Fruit fly (Drosophila melanogaster) whole organism, embryonic: ENCODE measurements around the gene REG.
A peak's percentile ranks its signal among the peaks of the same experiment; 100 is the strongest.

Experiments used
- Awh ChIP-seq: fragments of 200-800 bp; sonication (Bioruptor generic); IDR thresholded peaks from 2 replicates; pipeline ENCODE4, ENCODE4 v1.3.6; 2022; ENCODE audit warnings: missing biosample characterization, missing genetic modification characterization
- Bgb ChIP-seq: fragments of 200-800 bp; sonication (Bioruptor generic); IDR thresholded peaks from 2 replicates; pipeline ENCODE4 v1.3.6; 2022; ENCODE audit warnings: missing biosample characterization, missing genetic modification characterization; ENCODE audit not compliant: partially characterized antibody
- CG10267 ChIP-seq: fragments of 200-800 bp; sonication (Bioruptor generic); optimal IDR thresholded peaks from 2 replicates; lab custom pipeline; 2018; ENCODE audit warnings: missing biosample characterization, mild to moderate bottlenecking, missing genetic modification characterization, moderate library complexity
- CG10366 ChIP-seq: fragments of 200-800 bp; sonication (Bioruptor generic); IDR thresholded peaks from 2 replicates; pipeline ENCODE4 v1.3.6; 2022; ENCODE audit warnings: missing biosample characterization, missing genetic modification characterization
- CG10431 ChIP-seq: fragments of 200-800 bp; sonication (Bioruptor generic); optimal IDR thresholded peaks from 3 replicates; lab custom pipeline; 2018; ENCODE audit warnings: missing biosample characterization, mild to moderate bottlenecking, missing genetic modification characterization
- CG11560 ChIP-seq: fragments of 200-800 bp; sonication (Bioruptor generic); IDR thresholded peaks from 3 replicates; pipeline ENCODE4 v1.3.6; 2022; ENCODE audit warnings: missing biosample characterization, missing genetic modification characterization
- CG12744 ChIP-seq: fragments of 200-800 bp; sonication (Bioruptor generic); optimal IDR thresholded peaks from 2 replicates; lab custom pipeline; 2016; ENCODE audit warnings: missing biosample characterization, missing genetic modification characterization
- CG14014 ChIP-seq: fragments of 200-800 bp; sonication (Bioruptor generic); IDR thresholded peaks from 2 replicates; pipeline ENCODE4 v1.3.6; 2022; ENCODE audit warnings: missing biosample characterization, missing genetic modification characterization
- CG1647 ChIP-seq: fragments of 200-800 bp; sonication (Bioruptor generic); optimal IDR thresholded peaks from 3 replicates; lab custom pipeline; 2016; ENCODE audit warnings: missing biosample characterization, missing genetic modification characterization
- CG16815 ChIP-seq: fragments of 200-800 bp; sonication (Bioruptor generic); optimal IDR thresholded peaks from 3 replicates; lab custom pipeline; 2017; ENCODE audit warnings: missing biosample characterization, mild to moderate bottlenecking, missing genetic modification characterization
- CG17359 ChIP-seq: fragments of 200-800 bp; sonication (Bioruptor generic); optimal IDR thresholded peaks from 3 replicates; lab custom pipeline; 2018; ENCODE audit warnings: missing biosample characterization, mild to moderate bottlenecking, missing genetic modification characterization, moderate library complexity
- CG17361 ChIP-seq: fragments of 200-800 bp; sonication (Bioruptor generic); IDR thresholded peaks from 3 replicates; pipeline ENCODE4 v1.3.6; 2022; ENCODE audit warnings: missing biosample characterization, missing genetic modification characterization
- CG17802 ChIP-seq: fragments of 200-800 bp; sonication (Bioruptor generic); optimal IDR thresholded peaks from 2 replicates; lab custom pipeline; 2018; ENCODE audit warnings: missing biosample characterization, mild to moderate bottlenecking, missing genetic modification characterization, moderate library complexity
- CG1832 ChIP-seq: fragments of 200-800 bp; sonication (Bioruptor generic); optimal IDR thresholded peaks from 2 replicates; lab custom pipeline; 2017; ENCODE audit warnings: missing biosample characterization, mild to moderate bottlenecking, missing genetic modification characterization, inconsistent platforms
- CG18764 ChIP-seq: fragments of 200-800 bp; sonication (Bioruptor generic); optimal IDR thresholded peaks from 3 replicates; lab custom pipeline; 2016; ENCODE audit warnings: missing biosample characterization, missing genetic modification characterization
- CG3281 ChIP-seq: fragments of 200-800 bp; sonication (Bioruptor generic); optimal IDR thresholded peaks from 3 replicates; lab custom pipeline; 2017; ENCODE audit warnings: missing biosample characterization, mild to moderate bottlenecking, missing genetic modification characterization
- CG3407 ChIP-seq: fragments of 200-800 bp; sonication (Bioruptor generic); optimal IDR thresholded peaks from 2 replicates; lab custom pipeline; 2018; ENCODE audit warnings: missing biosample characterization, mild to moderate bottlenecking, missing genetic modification characterization
- CG5953 ChIP-seq: fragments of 200-800 bp; sonication (Bioruptor generic); IDR thresholded peaks from 2 replicates; pipeline ENCODE4 v1.3.6; 2022; ENCODE audit warnings: missing biosample characterization, missing genetic modification characterization
- CG6689 ChIP-seq: fragments of 200-800 bp; sonication (Bioruptor generic); IDR thresholded peaks from 2 replicates; pipeline ENCODE4 v1.3.6; 2022; ENCODE audit warnings: missing biosample characterization, missing genetic modification characterization
- CG6791 ChIP-seq: fragments of 200-800 bp; sonication (Bioruptor generic); IDR thresholded peaks from 3 replicates; pipeline ENCODE4 v1.3.6; 2022; ENCODE audit warnings: missing biosample characterization, missing genetic modification characterization; ENCODE audit not compliant: partially characterized antibody
- CG7372 ChIP-seq: fragments of 200-800 bp; sonication (Bioruptor generic); IDR thresholded peaks from 2 replicates; pipeline ENCODE4 v1.3.6; 2022; ENCODE audit warnings: missing biosample characterization, missing genetic modification characterization
- CG8089 ChIP-seq: fragments of 200-800 bp; sonication (Bioruptor generic); optimal IDR thresholded peaks from 3 replicates; lab custom pipeline; 2016; ENCODE audit warnings: missing biosample characterization, missing genetic modification characterization
- CG9817 ChIP-seq: fragments of 200-800 bp; sonication (Bioruptor generic); optimal IDR thresholded peaks from 2 replicates; lab custom pipeline; 2018; ENCODE audit warnings: missing biosample characterization, mild to moderate bottlenecking, missing genetic modification characterization, moderate library complexity
- CHES-1-like ChIP-seq: fragments of 200-800 bp; sonication (Bioruptor generic); optimal IDR thresholded peaks from 2 replicates; lab custom pipeline; 2016; ENCODE audit warnings: missing biosample characterization, missing genetic modification characterization
- Dll ChIP-seq: fragments of 200-800 bp; sonication (Bioruptor generic); IDR thresholded peaks from 4 replicates; pipeline ENCODE4 v1.3.6; 2022; ENCODE audit warnings: missing biosample characterization, missing genetic modification characterization; ENCODE audit not compliant: partially characterized antibody
- Doc3 ChIP-seq: fragments of 200-800 bp; sonication (Bioruptor generic); IDR thresholded peaks from 3 replicates; pipeline ENCODE4 v1.3.6; 2022; ENCODE audit warnings: missing biosample characterization, missing genetic modification characterization; ENCODE audit not compliant: partially characterized antibody
- Drgx ChIP-seq: fragments of 200-800 bp; sonication (Bioruptor generic); IDR thresholded peaks from 2 replicates; pipeline ENCODE4 v1.3.6; 2022; ENCODE audit warnings: missing biosample characterization, missing genetic modification characterization
- Fer3 ChIP-seq: fragments of 200-800 bp; sonication (Bioruptor generic); optimal IDR thresholded peaks from 2 replicates; lab custom pipeline; 2018; ENCODE audit warnings: missing biosample characterization, mild to moderate bottlenecking, missing genetic modification characterization, moderate library complexity
- HmgZ ChIP-seq: fragments of 200-800 bp; sonication (Bioruptor generic); optimal IDR thresholded peaks from 2 replicates; lab custom pipeline; 2018; ENCODE audit warnings: missing biosample characterization, mild to moderate bottlenecking, missing genetic modification characterization
- Mad ChIP-seq: fragments of 200-800 bp; sonication (Bioruptor generic); optimal IDR thresholded peaks from 2 replicates; lab custom pipeline; 2016; ENCODE audit warnings: missing biosample characterization, missing genetic modification characterization
- Mes4 ChIP-seq: fragments of 200-800 bp; sonication (Bioruptor generic); optimal IDR thresholded peaks from 2 replicates; lab custom pipeline; 2016; ENCODE audit warnings: missing biosample characterization, missing genetic modification characterization
- Side ChIP-seq: fragments of 200-800 bp; sonication (Bioruptor generic); optimal IDR thresholded peaks from 2 replicates; lab custom pipeline; 2016; ENCODE audit warnings: missing biosample characterization, missing genetic modification characterization
- Stat92E ChIP-seq, 3 experiments: fragments of >200 bp in 2 of 3; fragments of 200-800 bp in 1 of 3; sonication (Bioruptor generic) in 1 of 3; optimal IDR thresholded peaks; 2 replicates each; lab custom pipeline; 2017 to 2019; ENCODE audit warnings: missing biosample characterization in 3 of 3, missing genetic modification characterization in 3 of 3, mild to moderate bottlenecking in 1 of 3, moderate library complexity in 1 of 3
- Vsx1 ChIP-seq: fragments of 200-800 bp; sonication (Bioruptor generic); optimal IDR thresholded peaks from 2 replicates; lab custom pipeline; 2017; ENCODE audit warnings: missing biosample characterization, mild to moderate bottlenecking, missing genetic modification characterization, missing genetic modification reagents
- dm ChIP-seq: fragments of 200-800 bp; sonication (Bioruptor generic); optimal IDR thresholded peaks from 3 replicates; lab custom pipeline; 2016; ENCODE audit warnings: missing biosample characterization, missing genetic modification characterization
- emc ChIP-seq: fragments of 200-800 bp; sonication (Bioruptor generic); optimal IDR thresholded peaks from 2 replicates; lab custom pipeline; 2016; ENCODE audit warnings: missing biosample characterization, missing genetic modification characterization
- ewg ChIP-seq: fragments of 200-800 bp; sonication (Bioruptor generic); optimal IDR thresholded peaks from 3 replicates; lab custom pipeline; 2017; ENCODE audit warnings: mild to moderate bottlenecking, missing biosample characterization, missing genetic modification reagents, missing genetic modification characterization
- fu2 ChIP-seq: fragments of 200-800 bp; sonication (Bioruptor generic); optimal IDR thresholded peaks from 2 replicates; lab custom pipeline; 2016; ENCODE audit warnings: missing biosample characterization, missing genetic modification characterization
- gcm2 ChIP-seq: fragments of 200-800 bp; sonication (Bioruptor generic); optimal IDR thresholded peaks from 2 replicates; lab custom pipeline; 2016; ENCODE audit warnings: missing biosample characterization, missing genetic modification characterization
- grau ChIP-seq: fragments of 200-800 bp; optimal IDR thresholded peaks from 3 replicates; lab custom pipeline; 2019; ENCODE audit warnings: missing biosample characterization, mild to moderate bottlenecking, missing genetic modification characterization, moderate library complexity
- gt ChIP-seq: fragments of 200-800 bp; sonication (Bioruptor generic); IDR thresholded peaks from 2 replicates; pipeline ENCODE4 v1.3.6; 2022; ENCODE audit warnings: missing biosample characterization, missing genetic modification characterization
- inv ChIP-seq: fragments of 200-800 bp; sonication (Bioruptor generic); IDR thresholded peaks from 2 replicates; pipeline ENCODE4 v1.3.6; 2022; ENCODE audit warnings: missing biosample characterization, missing genetic modification characterization; ENCODE audit not compliant: partially characterized antibody
- lola ChIP-seq, 3 experiments: fragments of >200 bp in 2 of 3; fragments of 200-800 bp in 1 of 3; sonication (Bioruptor generic) in 1 of 3; optimal IDR thresholded peaks; 2 replicates each; lab custom pipeline; 2017 to 2019; ENCODE audit warnings: missing biosample characterization in 3 of 3, missing genetic modification characterization in 3 of 3, mild to moderate bottlenecking in 1 of 3, moderate library complexity in 1 of 3
- lov ChIP-seq, 2 experiments: fragments of 200-800 bp in 1 of 2; fragments of >200 bp in 1 of 2; sonication (Bioruptor generic) in 1 of 2; IDR thresholded peaks in 1 of 2; optimal IDR thresholded peaks in 1 of 2; 2 replicates in 1 of 2; 3 replicates in 1 of 2; pipeline versions ENCODE4 v1.3.6 to Lab custom; 2017 to 2022; ENCODE audit warnings: missing biosample characterization in 1 of 2, missing genetic modification characterization in 1 of 2
- peb ChIP-seq: fragments of 200-800 bp; sonication (Bioruptor generic); IDR thresholded peaks from 2 replicates; pipeline ENCODE4 v1.3.6; 2022; ENCODE audit warnings: missing biosample characterization, missing genetic modification characterization
- schlank ChIP-seq: fragments of 200-800 bp; sonication (Bioruptor generic); optimal IDR thresholded peaks from 2 replicates; lab custom pipeline; 2018; ENCODE audit warnings: missing biosample characterization, mild to moderate bottlenecking, missing genetic modification characterization
- sim ChIP-seq: fragments of 200-800 bp; sonication (Bioruptor generic); IDR thresholded peaks from 2 replicates; pipeline ENCODE4 v1.3.6; 2022; ENCODE audit warnings: missing biosample characterization, missing genetic modification characterization
- tll ChIP-seq, 2 experiments: fragments of 200-800 bp in 1 of 2; fragments of >200 bp in 1 of 2; sonication (Bioruptor generic) in 1 of 2; optimal IDR thresholded peaks; 2 replicates each; lab custom pipeline; 2017 to 2019; ENCODE audit warnings: missing biosample characterization in 2 of 2, missing genetic modification characterization in 2 of 2, mild to moderate bottlenecking in 1 of 2, moderate library complexity in 1 of 2
- trem ChIP-seq: fragments of 200-800 bp; optimal IDR thresholded peaks from 3 replicates; lab custom pipeline; 2019; ENCODE audit warnings: missing biosample characterization, mild to moderate bottlenecking, missing genetic modification characterization, moderate library complexity
- tup ChIP-seq: fragments of 200-800 bp; sonication (Bioruptor generic); optimal IDR thresholded peaks from 2 replicates; lab custom pipeline; 2016; ENCODE audit warnings: missing biosample characterization, mild to moderate bottlenecking, missing genetic modification characterization, moderate library complexity

Gene REG

DNA sequence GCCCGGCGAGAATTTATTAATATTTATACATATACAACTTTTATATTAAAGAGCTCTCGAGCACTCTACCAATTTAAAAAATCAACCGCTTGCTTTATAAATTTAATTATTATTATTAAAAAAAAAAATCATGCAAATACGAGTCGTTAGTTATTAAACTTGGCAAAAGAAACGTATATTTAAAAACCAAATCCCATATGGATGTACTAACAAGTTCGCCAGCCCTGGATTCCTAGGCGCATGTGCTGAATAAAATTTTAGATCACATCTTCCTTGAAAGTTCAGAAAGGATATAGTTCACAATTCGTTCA lies 46.6 kb downstream of the REG start, which contains the start of gene comt (continued):
- peak; percentile 65 for TF ChIP-seq grau (tag; lab: Kevin White, UChicago)
- TF ChIP-seq CG8089 (GFP tag; lab: Kevin White, UChicago) = no peak
- TF ChIP-seq CG3281 = peak; percentile 62
- no peak for TF ChIP-seq HmgZ (tag; lab: Kevin White, UChicago)
- peak; percentile 53; the same call in 1 of the 2 replicates for TF ChIP-seq CG5953 (GFP tag; lab: Robert Waterston, UW)
- no peak for TF ChIP-seq fu2 (GFP tag; lab: Kevin White, UChicago)
- peak; percentile 81; the same call in 2 of the 3 replicates for TF ChIP-seq CG17361 (GFP tag; lab: Robert Waterston, UW)
- no peak for TF ChIP-seq CG11560 (tag; lab: Robert Waterston, UW)
- peak; percentile 53 for TF ChIP-seq trem (tag; lab: Kevin White, UChicago)
- no peak for TF ChIP-seq Bgb (GFP tag; lab: Robert Waterston, UW)
- no peak for TF ChIP-seq Mad (GFP tag; lab: Kevin White, UChicago)
- no peak for TF ChIP-seq CG6791 (GFP tag; lab: Robert Waterston, UW)
- peak; percentile 35; the same call in 1 of the 2 replicates for TF ChIP-seq Drgx (GFP tag; lab: Robert Waterston, UW)
- TF ChIP-seq CG10431 (GFP tag; lab: Kevin White, UChicago) = no peak
- TF ChIP-seq peb = 0 out of 2 replicates have a peak, but pooled peaks have one; percentile 19
- no peak for TF ChIP-seq Vsx1 (GFP tag; lab: Kevin White, UChicago)
- peak; percentile 39; the same call in 1 of the 2 replicates for TF ChIP-seq CG14014
- no peak for TF ChIP-seq gt (GFP tag; lab: Robert Waterston, UW)
- TF ChIP-seq Stat92E (GFP tag; optimal IDR thresholded peaks at IDR 0.05; lab: Kevin White, UChicago) = no peak
- TF ChIP-seq CG17359 (tag; lab: Kevin White, UChicago) = peak; percentile 67
- TF ChIP-seq CHES-1-like (GFP tag; lab: Kevin White, UChicago) = no peak
- TF ChIP-seq CG18764 (GFP tag; lab: Kevin White, UChicago) = peak; percentile 12
- no peak for TF ChIP-seq lov (optimal IDR thresholded peaks at IDR 0.05; lab: Kevin White, UChicago)
- TF ChIP-seq lov (GFP tag; IDR thresholded peaks at IDR 0.05; lab: Robert Waterston, UW) = no peak
- TF ChIP-seq emc (GFP tag; lab: Kevin White, UChicago) = no peak
- no peak for TF ChIP-seq Dll (GFP tag; lab: Robert Waterston, UW)
- TF ChIP-seq ewg (GFP tag; lab: Kevin White, UChicago) = peak; percentile 88
- no peak for TF ChIP-seq Doc3 (GFP tag; lab: Robert Waterston, UW)
- peak; percentile 56 for TF ChIP-seq CG6689 (GFP tag; lab: Robert Waterston, UW)
- peak in 1 of 3 experiments; percentile 69 for TF ChIP-seq lola (GFP tag; optimal IDR thresholded peaks at IDR 0.05; lab: Kevin White, UChicago)
- TF ChIP-seq CG10267 (tag; lab: Kevin White, UChicago) = peak; percentile 70
- TF ChIP-seq tll (GFP tag; optimal IDR thresholded peaks at IDR 0.05; lab: Kevin White, UChicago) = no peak
- no peak for TF ChIP-seq schlank (tag; lab: Kevin White, UChicago)
- TF ChIP-seq CG9817 = peak; percentile 17
- no peak for TF ChIP-seq CG1832
- TF ChIP-seq Side (GFP tag; lab: Kevin White, UChicago) = no peak
- no peak for TF ChIP-seq CG1647 (GFP tag; lab: Kevin White, UChicago)
- TF ChIP-seq inv (GFP tag; lab: Robert Waterston, UW) = no peak
- TF ChIP-seq Awh (GFP tag; lab: Robert Waterston, UW) = peak; percentile 74
- TF ChIP-seq gcm2 (GFP tag; lab: Kevin White, UChicago) = no peak
- peak; percentile 55 for TF ChIP-seq Fer3
- TF ChIP-seq CG16815 (GFP tag; lab: Kevin White, UChicago) = no peak
- TF ChIP-seq CG17802 (tag; lab: Kevin White, UChicago) = no peak
- TF ChIP-seq dm (GFP tag; lab: Kevin White, UChicago) = no peak
- TF ChIP-seq CG12744 (GFP tag; lab: Kevin White, UChicago) = no peak
- TF ChIP-seq tup = no peak
- TF ChIP-seq CG3407 (GFP tag; lab: Kevin White, UChicago) = peak; percentile 8
- TF ChIP-seq sim = 0 out of 2 replicates have a peak, but pooled peaks have one; percentile 21
- TF ChIP-seq CG10366 (GFP tag; lab: Robert Waterston, UW) = peak; percentile 43; the same call in 1 of the 2 replicates
- TF ChIP-seq Mes4 (GFP tag; lab: Kevin White, UChicago) = no peak
- no peak for TF ChIP-seq CG7372
